Worm (Caenorhabditis elegans): ENCODE data around the gene B0563.5.

The B0563.5 gene

ce11 chrX:9170058-9170457 lies 24.1 kb downstream of the B0563.5 start:
- TF ChIP-seq nhr-120 (GFP tag; IDR thresholded peaks at IDR 0.05) = no peak
- no peak for TF ChIP-seq repo-1 (tag; optimal IDR thresholded peaks at IDR 0.05)
- no peak for TF ChIP-seq lag-1 (GFP tag; IDR thresholded peaks at IDR 0.05)
- no peak for TF ChIP-seq efl-1 (GFP tag; optimal IDR thresholded peaks at IDR 0.05)
- no peak for TF ChIP-seq rec-8 (tag; optimal IDR thresholded peaks at IDR 0.05)
- TF ChIP-seq ama-1 (optimal IDR thresholded peaks at IDR 0.05) = no peak
- TF ChIP-seq ama-1 (GFP tag; optimal IDR thresholded peaks at IDR 0.05) = no peak
- TF ChIP-seq attf-3 (GFP tag; conservative IDR thresholded peaks at IDR 0.05) = no peak
- no peak for TF ChIP-seq snpc-3.4 (tag; optimal IDR thresholded peaks at IDR 0.05)
- no peak for TF ChIP-seq nhr-27 (tag; optimal IDR thresholded peaks at IDR 0.05)
- TF ChIP-seq dpff-1 (tag; optimal IDR thresholded peaks at IDR 0.05) = no peak
- TF ChIP-seq aptf-3 (GFP tag; IDR thresholded peaks at IDR 0.05) = no peak
- TF ChIP-seq rpc-1 (optimal IDR thresholded peaks at IDR 0.05) = no peak
- no peak for TF ChIP-seq rpc-1 (tag; optimal IDR thresholded peaks at IDR 0.05)
- TF ChIP-seq nhr-80 (tag; optimal IDR thresholded peaks at IDR 0.05) = no peak
- TF ChIP-seq F52B5.7 (tag; optimal IDR thresholded peaks at IDR 0.05) = no peak
- no peak for TF ChIP-seq lsy-27 (tag; optimal IDR thresholded peaks at IDR 0.05; ENCODE audit: borderline replicate concordance, insufficient read depth)

ce11 chrX:9171241-9171640 lies 25.3 kb downstream of the B0563.5 start, which contains the start of gene B0563.1:
Gene B0563.1, plus strand, starts transcription at chrX:9171541.
- TF ChIP-seq tbx-9 (tag; optimal IDR thresholded peaks at IDR 0.05; ENCODE audit: borderline replicate concordance) (no peak), chd-7 (tag; optimal IDR thresholded peaks at IDR 0.05) (no peak), ceh-58 (GFP tag; IDR thresholded peaks at IDR 0.05) (no peak), T26A5.8 (tag; optimal IDR thresholded peaks at IDR 0.05) (no peak), bed-1 (GFP tag; IDR thresholded peaks at IDR 0.05) (no peak), hlh-12 (tag; optimal IDR thresholded peaks at IDR 0.05) (no peak), madf-10 (tag; optimal IDR thresholded peaks at IDR 0.05) (no peak), cebp-2 (GFP tag; IDR thresholded peaks at IDR 0.05) (no peak)

- no peak for TF ChIP-seq snpc-4 (GFP tag; optimal IDR thresholded peaks at IDR 0.05)
- no peak for TF ChIP-seq snpc-4 (tag; optimal IDR thresholded peaks at IDR 0.05)
- no peak for TF ChIP-seq ama-1 (optimal IDR thresholded peaks at IDR 0.05)
- TF ChIP-seq ama-1 (GFP tag; optimal IDR thresholded peaks at IDR 0.05) = no peak
- TF ChIP-seq xnd-1 (tag; optimal IDR thresholded peaks at IDR 0.05) = no peak
- TF ChIP-seq K11D2.4 (GFP tag; IDR thresholded peaks at IDR 0.05) = no peak
- TF ChIP-seq F55B11.4 (tag; optimal IDR thresholded peaks at IDR 0.05; ENCODE audit: borderline replicate concordance, insufficient read depth) = no peak
- TF ChIP-seq chd-7 (tag; optimal IDR thresholded peaks at IDR 0.05) = no peak
- no peak for TF ChIP-seq mel-28 (tag; optimal IDR thresholded peaks at IDR 0.05; ENCODE audit: borderline replicate concordance)
- TF ChIP-seq snpc-3.4 (tag; optimal IDR thresholded peaks at IDR 0.05) = no peak
- TF ChIP-seq mcd-1 (GFP tag; IDR thresholded peaks at IDR 0.05) = no peak
- TF ChIP-seq somi-1 (GFP tag; optimal IDR thresholded peaks at IDR 0.05) = no peak
- no peak for TF ChIP-seq atf-7 (tag; optimal IDR thresholded peaks at IDR 0.05)
- no peak for TF ChIP-seq lin-40 (tag; optimal IDR thresholded peaks at IDR 0.05)
- TF ChIP-seq tbx-9 (tag; optimal IDR thresholded peaks at IDR 0.05; ENCODE audit: borderline replicate concordance) = no peak
- no peak for TF ChIP-seq F52B5.7 (tag; optimal IDR thresholded peaks at IDR 0.05)
- no peak for TF ChIP-seq egrh-3 (GFP tag; IDR thresholded peaks at IDR 0.05)
- no peak for TF ChIP-seq gei-17 (GFP tag; optimal IDR thresholded peaks at IDR 0.05)
- TF ChIP-seq sptf-2 (GFP tag; optimal IDR thresholded peaks at IDR 0.05) = no peak
- no peak for TF ChIP-seq athp-1 (tag; optimal IDR thresholded peaks at IDR 0.05)
- no peak for TF ChIP-seq hlh-26 (GFP tag; conservative IDR thresholded peaks at IDR 0.05)
- TF ChIP-seq madf-6 (GFP tag; IDR thresholded peaks at IDR 0.05) = no peak
Measured at ce11 chrX:9172278-9172677, 26.3 kb downstream of the B0563.5 start, which contains the start of gene B0563.18. Gene B0563.18, plus strand, starts transcription at chrX:9172578.
